Worm (Caenorhabditis elegans) whole organism, L4 larva: Measurements from ENCODE around the gene rps-22.

Experiments used
- ama-1 ChIP-seq: fragments of 150-350 bp; optimal IDR thresholded peaks from 2 replicates; lab custom pipeline; 2014; ENCODE audit warnings: inconsistent platforms, mixed read lengths
- ceh-82 ChIP-seq: sonication (generic microtip); optimal IDR thresholded peaks from 2 replicates; lab custom pipeline; 2017; ENCODE audit warnings: missing biosample characterization, missing genetic modification characterization
- dmd-6 ChIP-seq: fragments of 200-800 bp; sonication (Bioruptor generic); IDR thresholded peaks from 2 replicates; pipeline ENCODE4 v1.3.6; 2022; ENCODE audit warnings: missing genetic modification reagents, missing genetic modification characterization, missing compliant biosample characterization
- lin-13 ChIP-seq: fragments of 150-350 bp; optimal IDR thresholded peaks from 2 replicates; lab custom pipeline; 2014; ENCODE audit warnings: missing biosample characterization, missing genetic modification reagents, missing genetic modification characterization
- lsy-2 ChIP-seq, 2 experiments: fragments of 150-350 bp in 1 of 2; sonication (generic microtip) in 1 of 2; optimal IDR thresholded peaks; 2 replicates each; lab custom pipeline; 2014 to 2017; ENCODE audit warnings: missing biosample characterization in 2 of 2, missing genetic modification characterization in 2 of 2
- mep-1 ChIP-seq: fragments of 150-350 bp; sonication (generic microtip); optimal IDR thresholded peaks from 3 replicates; lab custom pipeline; 2014; ENCODE audit warnings: missing biosample characterization, missing genetic modification characterization
- nhr-237 ChIP-seq: sonication (generic microtip); optimal IDR thresholded peaks from 2 replicates; lab custom pipeline; 2017; ENCODE audit warnings: missing biosample characterization, missing genetic modification characterization
- snpc-4 ChIP-seq: fragments of 150-350 bp; optimal IDR thresholded peaks from 2 replicates; lab custom pipeline; 2014; ENCODE audit warnings: missing biosample characterization, missing genetic modification characterization

ce11 chrIII:1949362-1949761 lies 973 bp upstream of the rps-22 start:
- TF ChIP-seq mep-1 (tag; lab: Kevin White, UChicago), result no peak
- no peak for TF ChIP-seq lsy-2 (tag; optimal IDR thresholded peaks at IDR 0.05; lab: Kevin White, UChicago)
- TF ChIP-seq nhr-237 (tag; lab: Kevin White, UChicago), result no peak
- no peak for TF ChIP-seq ama-1 (lab: Kevin White, UChicago)
- no peak for TF ChIP-seq snpc-4 (tag; lab: Kevin White, UChicago)
- TF ChIP-seq ceh-82 (tag; lab: Kevin White, UChicago), result no peak
- TF ChIP-seq dmd-6 (GFP tag; lab: Robert Waterston, UW), result no peak
- TF ChIP-seq lin-13 (GFP tag; lab: Kevin White, UChicago), result no peak
